Worm (Caenorhabditis elegans) whole organism, L1 larva: ENCODE results near the gene F42F12.4.

Source experiments
- C04F5.9 ChIP-seq: sonication (generic microtip); optimal IDR thresholded peaks from 2 replicates; lab custom pipeline; 2016; ENCODE audit warnings: missing genetic modification characterization, missing compliant biosample characterization
- C34B4.2 ChIP-seq: sonication (generic microtip); optimal IDR thresholded peaks from 2 replicates; lab custom pipeline; 2017; ENCODE audit warnings: mild to moderate bottlenecking, missing genetic modification characterization, missing compliant biosample characterization
- F16B12.6 ChIP-seq: fragments of 150-350 bp; optimal IDR thresholded peaks from 2 replicates; lab custom pipeline; 2014; ENCODE audit warnings: missing biosample characterization, missing genetic modification characterization
- ama-1 ChIP-seq: fragments of 150-350 bp; optimal IDR thresholded peaks from 2 replicates; lab custom pipeline; 2014
- ceh-63 ChIP-seq: fragments of 200-800 bp; sonication (Bioruptor generic); optimal IDR thresholded peaks from 2 replicates; lab custom pipeline; 2018; ENCODE audit warnings: mild to moderate bottlenecking, missing genetic modification characterization, missing compliant biosample characterization
- ceh-8 ChIP-seq: fragments of 200-800 bp; sonication (Bioruptor generic); optimal IDR thresholded peaks from 2 replicates; lab custom pipeline; 2018; ENCODE audit warnings: mild to moderate bottlenecking, missing genetic modification characterization, moderate library complexity, missing compliant biosample characterization
- ceh-90 ChIP-seq: sonication (generic microtip); optimal IDR thresholded peaks from 2 replicates; lab custom pipeline; 2016; ENCODE audit warnings: missing genetic modification characterization, missing compliant biosample characterization
- ces-1 ChIP-seq: fragments of 150-350 bp; optimal IDR thresholded peaks from 2 replicates; lab custom pipeline; 2014; ENCODE audit warnings: missing biosample characterization, missing genetic modification reagents, missing genetic modification characterization
- dpl-1 ChIP-seq, 3 experiments: fragments of 150-350 bp in 2 of 3; sonication (generic microtip) in 1 of 3; optimal IDR thresholded peaks; 2 replicates each; lab custom pipeline; 2014 to 2017; ENCODE audit warnings: missing biosample characterization in 3 of 3, missing genetic modification characterization in 3 of 3, missing genetic modification reagents in 3 of 3
- dsc-1 ChIP-seq: sonication (generic microtip); optimal IDR thresholded peaks from 2 replicates; lab custom pipeline; 2016; ENCODE audit warnings: mild to moderate bottlenecking, missing genetic modification characterization, missing compliant biosample characterization
- efl-1 ChIP-seq, 4 experiments: fragments of 150-350 bp; optimal IDR thresholded peaks in 3 of 4; peaks in 1 of 4; 1 replicate in 1 of 4; 2 replicates in 3 of 4; lab custom pipeline; 2014; ENCODE audit warnings: missing biosample characterization in 2 of 4, missing genetic modification characterization in 2 of 4, missing genetic modification reagents in 2 of 4
- efl-3 ChIP-seq: fragments of 200-800 bp; sonication (Bioruptor generic); optimal IDR thresholded peaks from 2 replicates; lab custom pipeline; 2018; ENCODE audit warnings: mild to moderate bottlenecking, missing genetic modification characterization, missing compliant biosample characterization
- egl-13 ChIP-seq: sonication (generic microtip); optimal IDR thresholded peaks from 2 replicates; lab custom pipeline; 2016; ENCODE audit warnings: missing genotype, missing genetic modification reagents, missing genetic modification characterization, missing compliant biosample characterization
- egl-27 ChIP-seq, 2 experiments: fragments of 150-350 bp in 1 of 2; sonication (generic microtip); optimal IDR thresholded peaks; 3 replicates each; lab custom pipeline; 2017 to 2018; ENCODE audit warnings: missing biosample characterization in 2 of 2, missing genetic modification characterization in 2 of 2, missing genetic modification reagents in 2 of 2
- elt-2 ChIP-seq: sonication (generic microtip); optimal IDR thresholded peaks from 2 replicates; lab custom pipeline; 2016; ENCODE audit warnings: missing genetic modification characterization, mild to moderate bottlenecking, inconsistent platforms, missing compliant biosample characterization, missing genetic modification reagents
- fkh-10 ChIP-seq: sonication (generic microtip); optimal IDR thresholded peaks from 2 replicates; lab custom pipeline; 2017; ENCODE audit warnings: missing biosample characterization, missing genetic modification reagents, missing genetic modification characterization
- fkh-4 ChIP-seq: sonication (generic microtip); optimal IDR thresholded peaks from 2 replicates; lab custom pipeline; 2016; ENCODE audit warnings: missing compliant biosample characterization, missing genetic modification characterization, borderline replicate concordance
- grh-1 ChIP-seq: fragments of 200-800 bp; sonication (Bioruptor generic); IDR thresholded peaks from 2 replicates; pipeline ENCODE4 v1.3.6; 2022; ENCODE audit warnings: missing genetic modification reagents, missing genetic modification characterization, missing compliant biosample characterization
- hpl-2 ChIP-seq: fragments of 150-350 bp; optimal IDR thresholded peaks from 2 replicates; lab custom pipeline; 2014; ENCODE audit warnings: missing biosample characterization, missing genetic modification reagents, missing genetic modification characterization
- irx-1 ChIP-seq: sonication (generic microtip); optimal IDR thresholded peaks from 2 replicates; lab custom pipeline; 2016; ENCODE audit warnings: missing genetic modification characterization, missing compliant biosample characterization
- isw-1 ChIP-seq: fragments of 200-800 bp; sonication (Bioruptor generic); IDR thresholded peaks from 2 replicates; pipeline ENCODE4 v1.3.6; 2022; ENCODE audit warnings: missing genetic modification characterization, missing compliant biosample characterization
- lin-14 ChIP-seq: fragments of 200-800 bp; sonication (Bioruptor generic); optimal IDR thresholded peaks from 2 replicates; lab custom pipeline; 2018; ENCODE audit warnings: mild to moderate bottlenecking, missing genetic modification characterization, moderate library complexity, missing compliant biosample characterization
- lin-15B ChIP-seq: fragments of 150-350 bp; sonication (generic microtip); optimal IDR thresholded peaks from 3 replicates; lab custom pipeline; 2014; ENCODE audit warnings: missing biosample characterization, missing genetic modification characterization
- lin-39 ChIP-seq: fragments of 150-350 bp; optimal IDR thresholded peaks from 2 replicates; lab custom pipeline; 2014; ENCODE audit warnings: missing biosample characterization, missing genetic modification reagents, missing genetic modification characterization
- lir-3 ChIP-seq: sonication (generic microtip); optimal IDR thresholded peaks from 2 replicates; lab custom pipeline; 2016; ENCODE audit warnings: mild to moderate bottlenecking, missing genetic modification characterization, moderate library complexity, missing compliant biosample characterization; ENCODE audit not compliant: poor library complexity
- mab-9 ChIP-seq: fragments of 200-800 bp; sonication (Bioruptor generic); IDR thresholded peaks from 2 replicates; pipeline ENCODE4 v1.3.6; 2022; ENCODE audit warnings: missing genetic modification reagents, missing genetic modification characterization, missing compliant biosample characterization
- mdl-1 ChIP-seq, 2 experiments: fragments of 150-350 bp; optimal IDR thresholded peaks; 2 replicates each; lab custom pipeline; 2014 to 2017; ENCODE audit warnings: missing biosample characterization in 2 of 2, missing genetic modification characterization in 2 of 2, inconsistent platforms in 1 of 2
- nhr-11 ChIP-seq: fragments of 150-350 bp; optimal IDR thresholded peaks from 2 replicates; lab custom pipeline; 2014; ENCODE audit warnings: missing biosample characterization, missing genetic modification characterization
- nhr-12 ChIP-seq: sonication (generic microtip); optimal IDR thresholded peaks from 2 replicates; lab custom pipeline; 2017; ENCODE audit warnings: missing biosample characterization, missing genetic modification characterization
- nhr-19 ChIP-seq: fragments of 200-800 bp; sonication (Bioruptor generic); conservative IDR thresholded peaks from 2 replicates; pipeline ENCODE4 v1.3.6; 2022; ENCODE audit warnings: missing genetic modification characterization, missing compliant biosample characterization
- nhr-28 ChIP-seq: fragments of 150-350 bp; optimal IDR thresholded peaks from 2 replicates; lab custom pipeline; 2014; ENCODE audit warnings: missing biosample characterization, missing genetic modification characterization
- nhr-47 ChIP-seq: sonication (generic microtip); optimal IDR thresholded peaks from 2 replicates; lab custom pipeline; 2016; ENCODE audit warnings: mild to moderate bottlenecking, missing genetic modification characterization, moderate library complexity, missing compliant biosample characterization
- nhr-71 ChIP-seq: sonication (generic microtip); optimal IDR thresholded peaks from 2 replicates; lab custom pipeline; 2016; ENCODE audit warnings: mild to moderate bottlenecking, missing genetic modification characterization, moderate library complexity, missing compliant biosample characterization
- nhr-76 ChIP-seq: sonication (generic microtip); optimal IDR thresholded peaks from 2 replicates; lab custom pipeline; 2017; ENCODE audit warnings: missing biosample characterization, missing genetic modification characterization
- nhr-77 ChIP-seq: fragments of 150-350 bp; optimal IDR thresholded peaks from 2 replicates; lab custom pipeline; 2014; ENCODE audit warnings: missing biosample characterization, missing genetic modification characterization
- nhr-84 ChIP-seq: sonication (generic microtip); optimal IDR thresholded peaks from 2 replicates; lab custom pipeline; 2017; ENCODE audit warnings: missing biosample characterization, missing genetic modification characterization
- nhr-90 ChIP-seq: sonication (generic microtip); optimal IDR thresholded peaks from 2 replicates; lab custom pipeline; 2016; ENCODE audit warnings: mild to moderate bottlenecking, missing genetic modification characterization, missing compliant biosample characterization; ENCODE audit not compliant: poor library complexity
- pax-3 ChIP-seq: fragments of 200-800 bp; sonication (Bioruptor generic); optimal IDR thresholded peaks from 2 replicates; lab custom pipeline; 2018; ENCODE audit warnings: mild to moderate bottlenecking, missing genetic modification characterization, moderate library complexity, missing compliant biosample characterization
- rnt-1 ChIP-seq: sonication (generic microtip); optimal IDR thresholded peaks from 2 replicates; lab custom pipeline; 2016; ENCODE audit warnings: mild to moderate bottlenecking, missing genetic modification characterization, moderate library complexity, missing compliant biosample characterization
- skn-1 ChIP-seq: fragments of 150-350 bp; optimal IDR thresholded peaks from 2 replicates; lab custom pipeline; 2014; ENCODE audit warnings: missing biosample characterization, missing genetic modification characterization
- snu-23 ChIP-seq: sonication (generic microtip); optimal IDR thresholded peaks from 2 replicates; lab custom pipeline; 2016; ENCODE audit warnings: missing genetic modification characterization, missing compliant biosample characterization
- sox-4 ChIP-seq: sonication (generic microtip); optimal IDR thresholded peaks from 2 replicates; lab custom pipeline; 2016; ENCODE audit warnings: missing genetic modification characterization, missing compliant biosample characterization
- sptf-1 ChIP-seq: fragments of 150-350 bp; optimal IDR thresholded peaks from 2 replicates; lab custom pipeline; 2014; ENCODE audit warnings: missing biosample characterization, missing genetic modification characterization
- swsn-7 ChIP-seq: sonication (generic microtip); optimal IDR thresholded peaks from 2 replicates; lab custom pipeline; 2016; ENCODE audit warnings: missing genetic modification characterization, missing compliant biosample characterization
- tbx-2 ChIP-seq: sonication (generic microtip); optimal IDR thresholded peaks from 2 replicates; lab custom pipeline; 2016; ENCODE audit warnings: missing genetic modification characterization, missing compliant biosample characterization
- unc-130 ChIP-seq: fragments of 150-350 bp; optimal IDR thresholded peaks from 2 replicates; lab custom pipeline; 2017; ENCODE audit warnings: missing biosample characterization, missing genetic modification characterization, inconsistent platforms
- unc-62 ChIP-seq: fragments of 150-350 bp; optimal IDR thresholded peaks from 2 replicates; lab custom pipeline; 2014; ENCODE audit warnings: missing biosample characterization, missing genetic modification reagents, missing genetic modification characterization
- unc-86 ChIP-seq: sonication (generic microtip); optimal IDR thresholded peaks from 2 replicates; lab custom pipeline; 2016; ENCODE audit warnings: missing genetic modification characterization, missing compliant biosample characterization
- unc-98 ChIP-seq: fragments of 200-800 bp; sonication (Bioruptor generic); IDR thresholded peaks from 2 replicates; pipeline ENCODE4 v1.3.6; 2022; ENCODE audit warnings: missing genetic modification characterization, missing compliant biosample characterization
- zag-1 ChIP-seq: fragments of 150-350 bp; optimal IDR thresholded peaks from 2 replicates; lab custom pipeline; 2014; ENCODE audit warnings: missing biosample characterization, missing genetic modification characterization
- zip-4 ChIP-seq: fragments of 200-800 bp; sonication (Bioruptor generic); optimal IDR thresholded peaks from 2 replicates; lab custom pipeline; 2018; ENCODE audit warnings: mild to moderate bottlenecking, missing genetic modification characterization, moderate library complexity, missing compliant biosample characterization
- ztf-4 ChIP-seq: fragments of 150-350 bp; optimal IDR thresholded peaks from 2 replicates; lab custom pipeline; 2014; ENCODE audit warnings: missing biosample characterization, missing genetic modification characterization

Gene F42F12.4

DNA sequence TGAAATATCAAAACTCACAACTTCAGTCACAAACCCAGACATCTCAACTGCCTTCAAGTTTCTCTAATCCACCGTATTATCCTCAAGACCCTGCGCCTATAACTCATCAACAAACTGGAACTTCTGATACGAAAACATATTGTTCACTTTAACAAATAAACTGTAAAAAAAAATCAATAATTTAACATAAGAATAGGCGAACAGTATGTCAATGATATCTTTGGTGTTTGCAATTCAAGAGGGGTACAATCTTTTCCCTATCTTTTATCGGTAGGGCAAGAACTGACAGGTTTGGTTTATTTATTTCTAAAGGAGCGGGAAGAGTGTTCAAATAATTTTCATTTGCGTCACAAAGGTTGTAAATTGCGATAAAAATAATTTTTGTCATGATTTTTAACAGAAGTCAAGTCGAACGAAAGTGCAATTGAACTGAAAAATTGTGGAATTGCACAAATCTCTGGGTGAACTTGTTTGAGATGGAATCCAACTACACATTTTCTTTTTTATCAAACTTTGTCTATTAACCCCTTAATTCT lies 10.3 kb upstream of the F42F12.4 start (continued):
- TF ChIP-seq ceh-63 (GFP tag; lab: Kevin White, UChicago) (peak; percentile 77), C04F5.9 (peak; percentile 93), mdl-1 (tag; optimal IDR thresholded peaks at IDR 0.05; lab: Kevin White, UChicago) (peak in 1 of 2 experiments; percentile 86), nhr-12 (peak; percentile 64), dsc-1 (tag; lab: Kevin White, UChicago) (peak; percentile 100), unc-98 (GFP tag; lab: Robert Waterston, UW) (peak; percentile 68), nhr-28 (peak; percentile 64), irx-1 (tag; lab: Kevin White, UChicago) (peak; percentile 99), nhr-19 (GFP tag; lab: Robert Waterston, UW) (peak; percentile 97), unc-62 (GFP tag; lab: Kevin White, UChicago) (no peak), elt-2 (tag; lab: Kevin White, UChicago) (peak; percentile 91), snu-23 (GFP tag; lab: Kevin White, UChicago) (peak; percentile 99), C34B4.2 (no peak), sptf-1 (no peak), lin-14 (GFP tag; lab: Kevin White, UChicago) (peak; percentile 96), tbx-2 (tag; lab: Kevin White, UChicago) (peak; percentile 98), nhr-77 (tag; lab: Kevin White, UChicago) (peak; percentile 99), lin-39 (tag; lab: Kevin White, UChicago) (peak; percentile 100), lir-3 (tag; lab: Kevin White, UChicago) (peak; percentile 94), mab-9 (GFP tag; lab: Robert Waterston, UW) (peak; percentile 92), unc-130 (tag; lab: Kevin White, UChicago) (no peak), isw-1 (peak; percentile 82), dpl-1 (GFP tag; optimal IDR thresholded peaks at IDR 0.05; lab: Kevin White, UChicago) (peak; percentile 55 to 67 (median 65)), swsn-7 (tag; lab: Kevin White, UChicago) (peak; percentile 98), F16B12.6 (tag; lab: Kevin White, UChicago) (no peak), sox-4 (tag; lab: Kevin White, UChicago) (peak; percentile 99), unc-86 (tag; lab: Kevin White, UChicago) (peak; percentile 66), lin-15B (no peak), nhr-76 (tag; lab: Kevin White, UChicago) (peak; percentile 90), ztf-4 (peak; percentile 96), ceh-8 (GFP tag; lab: Kevin White, UChicago) (peak; percentile 96), ceh-90 (tag; lab: Kevin White, UChicago) (peak; percentile 15), egl-13 (tag; lab: Kevin White, UChicago) (peak; percentile 96), nhr-11 (tag; lab: Kevin White, UChicago) (peak; percentile 100), nhr-47 (tag; lab: Kevin White, UChicago) (peak; percentile 99), efl-1 (optimal IDR thresholded peaks at IDR 0.05; lab: Kevin White, UChicago) (peak; percentile 80 to 83), efl-1 (GFP tag; optimal IDR thresholded peaks at IDR 0.05 in 1 of 2; lab: Kevin White, UChicago) (peak; percentile 52 to 96), skn-1 (tag; lab: Kevin White, UChicago) (peak; percentile 98), hpl-2 (GFP tag; lab: Kevin White, UChicago) (peak; percentile 94), ama-1 (lab: Kevin White, UChicago) (no peak), egl-27 (tag; optimal IDR thresholded peaks at IDR 0.05; lab: Kevin White, UChicago) (peak; percentile 76 to 84), ces-1 (GFP tag; lab: Kevin White, UChicago) (peak; percentile 58), nhr-84 (tag; lab: Kevin White, UChicago) (peak; percentile 97), nhr-71 (tag; lab: Kevin White, UChicago) (peak; percentile 98), zag-1 (tag; lab: Kevin White, UChicago) (peak; percentile 84), zip-4 (GFP tag; lab: Kevin White, UChicago) (peak; percentile 94), efl-3 (GFP tag; lab: Kevin White, UChicago) (peak; percentile 67), fkh-4 (peak; percentile 88), grh-1 (GFP tag; lab: Robert Waterston, UW) (peak; percentile 92), fkh-10 (GFP tag; lab: Kevin White, UChicago) (peak; percentile 99), nhr-90 (peak; percentile 99), pax-3 (tag; lab: Kevin White, UChicago) (peak; percentile 93), rnt-1 (peak; percentile 95)
